Fruit fly (Drosophila melanogaster) whole organism, embryonic: ENCODE results near the gene witty.
A peak's percentile ranks its signal among the peaks of the same experiment; 100 is the strongest.

ENCODE experiments used
- Adf1 ChIP-seq: fragments of 200-800 bp; sonication (Bioruptor generic); IDR thresholded peaks from 2 replicates; pipeline ENCODE4 v1.3.6; 2022; ENCODE audit warnings: missing biosample characterization, missing genetic modification characterization
- B-H2 ChIP-seq: fragments of 200-800 bp; sonication (Bioruptor generic); optimal IDR thresholded peaks from 2 replicates; lab custom pipeline; 2018; ENCODE audit warnings: missing biosample characterization, mild to moderate bottlenecking, missing genetic modification characterization
- BtbVII ChIP-seq: fragments of 200-800 bp; sonication (Bioruptor generic); optimal IDR thresholded peaks from 3 replicates; lab custom pipeline; 2017; ENCODE audit warnings: missing biosample characterization, mild to moderate bottlenecking, missing genetic modification characterization
- CG10321 ChIP-seq: fragments of 200-800 bp; sonication (Bioruptor generic); IDR thresholded peaks from 2 replicates; pipeline ENCODE4 v1.3.6; 2022; ENCODE audit warnings: missing biosample characterization, missing genetic modification characterization
- CG16863 ChIP-seq: fragments of 200-800 bp; sonication (Bioruptor generic); optimal IDR thresholded peaks from 3 replicates; lab custom pipeline; 2016; ENCODE audit warnings: missing biosample characterization, missing genetic modification characterization
- CG1832 ChIP-seq: fragments of 200-800 bp; sonication (Bioruptor generic); optimal IDR thresholded peaks from 2 replicates; lab custom pipeline; 2017; ENCODE audit warnings: missing biosample characterization, mild to moderate bottlenecking, missing genetic modification characterization, inconsistent platforms
- CG2129 ChIP-seq: fragments of 200-800 bp; sonication (Bioruptor generic); IDR thresholded peaks from 2 replicates; pipeline ENCODE4 v1.3.6; 2022; ENCODE audit warnings: missing biosample characterization, missing genetic modification characterization; ENCODE audit not compliant: partially characterized antibody
- CG3163 ChIP-seq: fragments of 200-800 bp; sonication (Bioruptor generic); optimal IDR thresholded peaks from 3 replicates; lab custom pipeline; 2016; ENCODE audit warnings: missing biosample characterization, missing genetic modification characterization
- CG34376 ChIP-seq: fragments of 200-800 bp; sonication (Bioruptor generic); optimal IDR thresholded peaks from 2 replicates; lab custom pipeline; 2018; ENCODE audit warnings: missing biosample characterization, mild to moderate bottlenecking, missing genetic modification characterization
- CG5180 ChIP-seq: fragments of 200-800 bp; sonication (Bioruptor generic); optimal IDR thresholded peaks from 3 replicates; lab custom pipeline; 2017; ENCODE audit warnings: missing biosample characterization, missing genetic modification characterization, mild to moderate bottlenecking, moderate library complexity, missing genetic modification reagents
- CG7745 ChIP-seq: fragments of 200-800 bp; sonication (Bioruptor generic); optimal IDR thresholded peaks from 2 replicates; lab custom pipeline; 2018; ENCODE audit warnings: missing biosample characterization, mild to moderate bottlenecking, missing genetic modification characterization, moderate library complexity
- CG7928 ChIP-seq: fragments of 200-800 bp; sonication (Bioruptor generic); optimal IDR thresholded peaks from 2 replicates; lab custom pipeline; 2017; ENCODE audit warnings: missing biosample characterization, mild to moderate bottlenecking, missing genetic modification characterization
- D19B ChIP-seq: fragments of 200-800 bp; sonication (Bioruptor generic); optimal IDR thresholded peaks from 2 replicates; lab custom pipeline; 2017; ENCODE audit warnings: missing biosample characterization, mild to moderate bottlenecking, missing genetic modification characterization
- Deaf1 ChIP-seq: fragments of 200-800 bp; optimal IDR thresholded peaks from 3 replicates; lab custom pipeline; 2019; ENCODE audit warnings: missing biosample characterization, mild to moderate bottlenecking, missing genetic modification characterization, moderate library complexity
- HLH3B ChIP-seq: fragments of 200-800 bp; sonication (Bioruptor generic); IDR thresholded peaks from 2 replicates; pipeline ENCODE4 v1.3.6; 2022; ENCODE audit warnings: missing biosample characterization, missing genetic modification characterization
- Hey ChIP-seq: fragments of 200-800 bp; sonication (Bioruptor generic); optimal IDR thresholded peaks from 3 replicates; lab custom pipeline; 2018; ENCODE audit warnings: missing biosample characterization, mild to moderate bottlenecking, missing genetic modification characterization
- HmgZ ChIP-seq: fragments of 200-800 bp; sonication (Bioruptor generic); optimal IDR thresholded peaks from 2 replicates; lab custom pipeline; 2018; ENCODE audit warnings: missing biosample characterization, mild to moderate bottlenecking, missing genetic modification characterization
- Hr78 ChIP-seq, 2 experiments: fragments of 200-800 bp in 1 of 2; fragments of >200 bp in 1 of 2; sonication (Bioruptor generic) in 1 of 2; optimal IDR thresholded peaks; 2 replicates each; lab custom pipeline; 2017 to 2019; ENCODE audit warnings: missing biosample characterization in 2 of 2, missing genetic modification characterization in 2 of 2, mild to moderate bottlenecking in 1 of 2, moderate library complexity in 1 of 2
- MESR4 ChIP-seq: fragments of 200-800 bp; sonication (Bioruptor generic); optimal IDR thresholded peaks from 2 replicates; lab custom pipeline; 2018; ENCODE audit warnings: missing biosample characterization, mild to moderate bottlenecking, missing genetic modification characterization, moderate library complexity
- Med ChIP-seq: fragments of 200-800 bp; sonication (Bioruptor generic); peaks from one replicate; lab custom pipeline; 2016; ENCODE audit warnings: missing biosample characterization, missing genetic modification characterization, mild to moderate bottlenecking, inconsistent platforms, moderate library complexity
- Tbp ChIP-seq: fragments of >200 bp; optimal IDR thresholded peaks from 2 replicates; lab custom pipeline; 2018; ENCODE audit warnings: missing biosample characterization, missing genetic modification characterization
- Trl ChIP-seq, 3 experiments: fragments of >200 bp in 2 of 3; fragments of 200-800 bp in 1 of 3; sonication (Bioruptor generic) in 1 of 3; optimal IDR thresholded peaks; 2 replicates in 1 of 3; 3 replicates in 2 of 3; lab custom pipeline; 2016 to 2017; ENCODE audit warnings: missing biosample characterization in 1 of 3, missing genetic modification characterization in 1 of 3
- ac ChIP-seq: fragments of 200-800 bp; sonication (Bioruptor generic); optimal IDR thresholded peaks from 3 replicates; lab custom pipeline; 2017; ENCODE audit warnings: missing biosample characterization, mild to moderate bottlenecking, missing genetic modification characterization
- az2 ChIP-seq: fragments of 200-800 bp; sonication (Bioruptor generic); optimal IDR thresholded peaks from 3 replicates; lab custom pipeline; 2016; ENCODE audit warnings: missing biosample characterization, missing genetic modification characterization
- chinmo ChIP-seq: fragments of 200-800 bp; sonication (Bioruptor generic); IDR thresholded peaks from 4 replicates; pipeline ENCODE4 v1.3.6; 2022; ENCODE audit warnings: missing biosample characterization, missing genetic modification characterization; ENCODE audit not compliant: partially characterized antibody
- disco-r ChIP-seq: fragments of 200-800 bp; sonication (Bioruptor generic); optimal IDR thresholded peaks from 2 replicates; lab custom pipeline; 2016; ENCODE audit warnings: missing biosample characterization, missing genetic modification characterization
- exex ChIP-seq: fragments of 200-800 bp; sonication (Bioruptor generic); optimal IDR thresholded peaks from 4 replicates; lab custom pipeline; 2018; ENCODE audit warnings: missing biosample characterization, mild to moderate bottlenecking, missing genetic modification characterization, moderate library complexity
- gfzf ChIP-seq: fragments of 200-800 bp; sonication (Bioruptor generic); optimal IDR thresholded peaks from 2 replicates; lab custom pipeline; 2016; ENCODE audit warnings: missing biosample characterization, mild to moderate bottlenecking, missing genetic modification characterization, moderate library complexity
- grn ChIP-seq: fragments of 200-800 bp; sonication (Bioruptor generic); optimal IDR thresholded peaks from 3 replicates; lab custom pipeline; 2017; ENCODE audit warnings: missing biosample characterization, missing genetic modification characterization
- lab ChIP-seq: fragments of 200-800 bp; sonication (Bioruptor generic); optimal IDR thresholded peaks from 3 replicates; lab custom pipeline; 2017; ENCODE audit warnings: missing biosample characterization, missing genetic modification characterization, mild to moderate bottlenecking, moderate library complexity, missing genetic modification reagents
- lola ChIP-seq, 3 experiments: fragments of >200 bp in 2 of 3; fragments of 200-800 bp in 1 of 3; sonication (Bioruptor generic) in 1 of 3; optimal IDR thresholded peaks; 2 replicates each; lab custom pipeline; 2017 to 2019; ENCODE audit warnings: missing biosample characterization in 3 of 3, missing genetic modification characterization in 3 of 3, mild to moderate bottlenecking in 1 of 3, moderate library complexity in 1 of 3
- prd ChIP-seq, 3 experiments: fragments of >200 bp in 2 of 3; fragments of 200-800 bp in 1 of 3; sonication (Bioruptor generic) in 1 of 3; optimal IDR thresholded peaks in 2 of 3; IDR thresholded peaks in 1 of 3; 2 replicates in 2 of 3; 3 replicates in 1 of 3; pipeline versions ENCODE4 v1.3.6 to Lab custom; 2017 to 2022; ENCODE audit warnings: missing biosample characterization in 1 of 3, missing genetic modification characterization in 1 of 3
- sd ChIP-seq: fragments of 200-800 bp; sonication (Bioruptor generic); optimal IDR thresholded peaks from 3 replicates; lab custom pipeline; 2018; ENCODE audit warnings: missing biosample characterization, mild to moderate bottlenecking, missing genetic modification characterization, moderate library complexity
- sens ChIP-seq: fragments of 200-800 bp; sonication (Bioruptor generic); peaks from one replicate; lab custom pipeline; 2016; ENCODE audit warnings: missing biosample characterization, missing genetic modification characterization
- stc ChIP-seq: fragments of 200-800 bp; sonication (Bioruptor generic); IDR thresholded peaks from 2 replicates; pipeline ENCODE4 v1.3.6; 2022; ENCODE audit warnings: missing biosample characterization, missing genetic modification characterization
- sug ChIP-seq: fragments of 200-800 bp; optimal IDR thresholded peaks from 2 replicates; lab custom pipeline; 2019; ENCODE audit warnings: missing biosample characterization, mild to moderate bottlenecking, missing genetic modification characterization, moderate library complexity
- tap ChIP-seq: fragments of 200-800 bp; optimal IDR thresholded peaks from 3 replicates; lab custom pipeline; 2019; ENCODE audit warnings: missing biosample characterization, mild to moderate bottlenecking, missing genetic modification characterization, moderate library complexity
- trh ChIP-seq: fragments of 200-800 bp; sonication (Bioruptor generic); optimal IDR thresholded peaks from 2 replicates; lab custom pipeline; 2016; ENCODE audit warnings: missing biosample characterization, missing genetic modification characterization
- vvl ChIP-seq: fragments of 200-800 bp; sonication (Bioruptor generic); IDR thresholded peaks from 2 replicates; pipeline ENCODE4 v1.3.6; 2022; ENCODE audit warnings: missing biosample characterization, missing genetic modification characterization
- wor ChIP-seq: fragments of 200-800 bp; sonication (Bioruptor generic); IDR thresholded peaks from 2 replicates; pipeline ENCODE4 v1.3.6; 2022; ENCODE audit warnings: missing biosample characterization, missing genetic modification characterization

witty gene

dm6 chr2L:8342395-8342794 lies 4.3 kb downstream of the witty start, which contains the start of gene CG14273:
Gene CG14273 (plus strand): TSS chr2L:8342695.
- TF ChIP-seq sens (GFP tag; lab: Kevin White, UChicago) (peak; percentile 11), CG7928 (GFP tag; lab: Kevin White, UChicago) (no peak), trh (GFP tag; lab: Kevin White, UChicago) (no peak)
- TF ChIP-seq, all 482 proteins: peak for 1

dm6 chr2L:8344536-8344935 lies 6.4 kb downstream of the witty start:
- TF ChIP-seq prd (optimal IDR thresholded peaks at IDR 0.05; lab: Kevin White, UChicago) (no peak), prd (GFP tag; IDR thresholded peaks at IDR 0.05; lab: Robert Waterston, UW) (no peak), CG5180 (GFP tag; lab: Kevin White, UChicago) (peak; percentile 74), lab (GFP tag; lab: Kevin White, UChicago) (peak; percentile 39), B-H2 (GFP tag; lab: Kevin White, UChicago) (peak; percentile 18), tap (tag; lab: Kevin White, UChicago) (no peak), CG34376 (GFP tag; lab: Kevin White, UChicago) (peak; percentile 78), Hey (tag; lab: Kevin White, UChicago) (peak; percentile 14), Trl (optimal IDR thresholded peaks at IDR 0.05; lab: Kevin White, UChicago) (no peak), Trl (GFP tag; optimal IDR thresholded peaks at IDR 0.05; lab: Kevin White, UChicago) (no peak), sug (tag; lab: Kevin White, UChicago) (peak; percentile 51), HmgZ (tag; lab: Kevin White, UChicago) (peak; percentile 27), grn (GFP tag; lab: Kevin White, UChicago) (peak; percentile 83), exex (tag; lab: Kevin White, UChicago) (peak; percentile 96), gfzf (GFP tag; lab: Kevin White, UChicago) (no peak), Deaf1 (tag; lab: Kevin White, UChicago) (peak; percentile 16), D19B (GFP tag; lab: Kevin White, UChicago) (peak; percentile 48), Hr78 (GFP tag; optimal IDR thresholded peaks at IDR 0.05; lab: Kevin White, UChicago) (peak in 1 of 2 experiments; percentile 68), ac (GFP tag; lab: Kevin White, UChicago) (no peak), chinmo (GFP tag; lab: Robert Waterston, UW) (0 out of 4 replicates have a peak, but pooled peaks have one; percentile 37), BtbVII (GFP tag; lab: Kevin White, UChicago) (peak; percentile 2)

- TF ChIP-seq CG16863 (GFP tag; lab: Kevin White, UChicago) (no peak), CG7745 (tag; lab: Kevin White, UChicago) (peak; percentile 44), Tbp (GFP tag; lab: Kevin White, UChicago) (no peak), wor (GFP tag; lab: Robert Waterston, UW) (no peak), CG2129 (no peak), exex (tag; lab: Kevin White, UChicago) (peak; percentile 48), Med (GFP tag; lab: Kevin White, UChicago) (peak; percentile 58), lola (GFP tag; optimal IDR thresholded peaks at IDR 0.05; lab: Kevin White, UChicago) (no peak), CG3163 (peak; percentile 94), stc (GFP tag; lab: Robert Waterston, UW) (peak; percentile 30; the same call in 1 of the 2 replicates), az2 (GFP tag; lab: Kevin White, UChicago) (no peak), sd (tag; lab: Kevin White, UChicago) (peak; percentile 20), Trl (optimal IDR thresholded peaks at IDR 0.05; lab: Kevin White, UChicago) (peak; percentile 60 to 65), Trl (GFP tag; optimal IDR thresholded peaks at IDR 0.05; lab: Kevin White, UChicago) (no peak), vvl (GFP tag; lab: Robert Waterston, UW) (0 out of 2 replicates have a peak, but pooled peaks have one; percentile 26), HLH3B (GFP tag; lab: Robert Waterston, UW) (no peak), MESR4 (GFP tag; lab: Kevin White, UChicago) (no peak), Adf1 (GFP tag; lab: Robert Waterston, UW) (peak; percentile 82), CG1832 (GFP tag; lab: Kevin White, UChicago) (peak; percentile 65), disco-r (no peak), CG10321 (GFP tag; lab: Robert Waterston, UW) (peak; percentile 46; the same call in 1 of the 2 replicates)
These were observed 8.2 kb downstream of the witty start, which contains the start of gene CG7778 for dm6 chr2L:8346260-8346659. Gene CG7778 (plus strand): TSS chr2L:8346620.
